Fruit fly (Drosophila melanogaster) whole organism, embryonic: Measurements from ENCODE around the gene Vps8.

ENCODE experiments used
- Asciz ChIP-seq: fragments of 200-800 bp; sonication (Bioruptor generic); optimal IDR thresholded peaks from 2 replicates; lab custom pipeline; 2017; ENCODE audit warnings: missing biosample characterization, mild to moderate bottlenecking, missing genetic modification characterization, missing genetic modification reagents
- CG10431 ChIP-seq: fragments of 200-800 bp; sonication (Bioruptor generic); optimal IDR thresholded peaks from 3 replicates; lab custom pipeline; 2018; ENCODE audit warnings: missing biosample characterization, mild to moderate bottlenecking, missing genetic modification characterization
- CG11247 ChIP-seq: fragments of 200-800 bp; sonication (Bioruptor generic); IDR thresholded peaks from 2 replicates; pipeline ENCODE4 v1.3.6; 2022; ENCODE audit warnings: missing biosample characterization, missing genetic modification characterization
- CG11560 ChIP-seq: fragments of 200-800 bp; sonication (Bioruptor generic); IDR thresholded peaks from 3 replicates; pipeline ENCODE4 v1.3.6; 2022; ENCODE audit warnings: missing biosample characterization, missing genetic modification characterization
- CG11723 ChIP-seq: fragments of 200-800 bp; sonication (Bioruptor generic); optimal IDR thresholded peaks from 2 replicates; lab custom pipeline; 2017; ENCODE audit warnings: missing biosample characterization, mild to moderate bottlenecking, missing genetic modification characterization
- CG12071 ChIP-seq: fragments of 200-800 bp; sonication (Bioruptor generic); optimal IDR thresholded peaks from 3 replicates; lab custom pipeline; 2018; ENCODE audit warnings: missing biosample characterization, mild to moderate bottlenecking, missing genetic modification characterization
- CG12299 ChIP-seq: fragments of 200-800 bp; sonication (Bioruptor generic); optimal IDR thresholded peaks from 2 replicates; lab custom pipeline; 2018; ENCODE audit warnings: missing biosample characterization, mild to moderate bottlenecking, missing genetic modification characterization
- CG13424 ChIP-seq: fragments of 200-800 bp; sonication (Bioruptor generic); optimal IDR thresholded peaks from 2 replicates; lab custom pipeline; 2019; ENCODE audit warnings: missing biosample characterization, mild to moderate bottlenecking, missing genetic modification characterization, moderate library complexity
- CG15514 ChIP-seq: fragments of 200-800 bp; sonication (Bioruptor generic); optimal IDR thresholded peaks from 3 replicates; lab custom pipeline; 2017; ENCODE audit warnings: missing biosample characterization, missing genetic modification characterization, mild to moderate bottlenecking, moderate library complexity, missing genetic modification reagents
- CG18599 ChIP-seq: fragments of 200-800 bp; sonication (Bioruptor generic); optimal IDR thresholded peaks from 3 replicates; lab custom pipeline; 2017; ENCODE audit warnings: missing biosample characterization, missing genetic modification characterization, mild to moderate bottlenecking, moderate library complexity, missing genetic modification reagents
- CG3281 ChIP-seq: fragments of 200-800 bp; sonication (Bioruptor generic); optimal IDR thresholded peaks from 3 replicates; lab custom pipeline; 2017; ENCODE audit warnings: missing biosample characterization, mild to moderate bottlenecking, missing genetic modification characterization
- CG33557 ChIP-seq: fragments of 200-800 bp; sonication (Bioruptor generic); optimal IDR thresholded peaks from 2 replicates; lab custom pipeline; 2019; ENCODE audit warnings: missing biosample characterization, mild to moderate bottlenecking, missing genetic modification characterization, moderate library complexity
- CG3407 ChIP-seq: fragments of 200-800 bp; sonication (Bioruptor generic); optimal IDR thresholded peaks from 2 replicates; lab custom pipeline; 2018; ENCODE audit warnings: missing biosample characterization, mild to moderate bottlenecking, missing genetic modification characterization
- CG4282 ChIP-seq: fragments of 200-800 bp; sonication (Bioruptor generic); optimal IDR thresholded peaks from 2 replicates; lab custom pipeline; 2016; ENCODE audit warnings: missing biosample characterization, missing genetic modification characterization
- CG4707 ChIP-seq: fragments of 200-800 bp; sonication (Bioruptor generic); optimal IDR thresholded peaks from 2 replicates; lab custom pipeline; 2018; ENCODE audit warnings: missing biosample characterization, mild to moderate bottlenecking, missing genetic modification characterization, moderate library complexity
- CG6654 ChIP-seq: fragments of 200-800 bp; sonication (Bioruptor generic); optimal IDR thresholded peaks from 2 replicates; lab custom pipeline; 2017; ENCODE audit warnings: missing biosample characterization, mild to moderate bottlenecking, missing genetic modification characterization
- CG6854 ChIP-seq: fragments of 200-800 bp; sonication (Bioruptor generic); optimal IDR thresholded peaks from 3 replicates; lab custom pipeline; 2017; ENCODE audit warnings: missing biosample characterization, mild to moderate bottlenecking, missing genetic modification characterization
- CG8281 ChIP-seq: fragments of 200-800 bp; sonication (Bioruptor generic); optimal IDR thresholded peaks from 2 replicates; lab custom pipeline; 2018; ENCODE audit warnings: missing biosample characterization, mild to moderate bottlenecking, missing genetic modification characterization, moderate library complexity
- CG8359 ChIP-seq: fragments of 200-800 bp; sonication (Bioruptor generic); optimal IDR thresholded peaks from 2 replicates; lab custom pipeline; 2017; ENCODE audit warnings: missing biosample characterization, mild to moderate bottlenecking, missing genetic modification characterization, borderline replicate concordance
- CG8944 ChIP-seq: fragments of 200-800 bp; sonication (Bioruptor generic); optimal IDR thresholded peaks from 3 replicates; lab custom pipeline; 2016; ENCODE audit warnings: missing biosample characterization, missing genetic modification characterization
- CG9609 ChIP-seq: fragments of 200-800 bp; sonication (Bioruptor generic); optimal IDR thresholded peaks from 3 replicates; lab custom pipeline; 2016; ENCODE audit warnings: missing biosample characterization, missing genetic modification characterization
- Ets97D ChIP-seq: fragments of 200-800 bp; sonication (Bioruptor generic); optimal IDR thresholded peaks from 3 replicates; lab custom pipeline; 2016; ENCODE audit warnings: missing biosample characterization, missing genetic modification characterization
- HHEX ChIP-seq: fragments of 200-800 bp; sonication (Bioruptor generic); optimal IDR thresholded peaks from 3 replicates; lab custom pipeline; 2017; ENCODE audit warnings: missing biosample characterization, mild to moderate bottlenecking, missing genetic modification characterization, missing genetic modification reagents
- HLH3B ChIP-seq: fragments of 200-800 bp; sonication (Bioruptor generic); IDR thresholded peaks from 2 replicates; pipeline ENCODE4 v1.3.6; 2022; ENCODE audit warnings: missing biosample characterization, missing genetic modification characterization
- Hmr ChIP-seq: fragments of 200-800 bp; sonication (Bioruptor generic); optimal IDR thresholded peaks from 3 replicates; lab custom pipeline; 2017; ENCODE audit warnings: mild to moderate bottlenecking, missing biosample characterization, missing genetic modification reagents, missing genetic modification characterization
- Hmx ChIP-seq: fragments of 200-800 bp; sonication (Bioruptor generic); optimal IDR thresholded peaks from 2 replicates; lab custom pipeline; 2016; ENCODE audit warnings: missing biosample characterization, missing genetic modification characterization
- Stat92E ChIP-seq, 3 experiments: fragments of >200 bp in 2 of 3; fragments of 200-800 bp in 1 of 3; sonication (Bioruptor generic) in 1 of 3; optimal IDR thresholded peaks; 2 replicates each; lab custom pipeline; 2017 to 2019; ENCODE audit warnings: missing biosample characterization in 3 of 3, missing genetic modification characterization in 3 of 3, mild to moderate bottlenecking in 1 of 3, moderate library complexity in 1 of 3
- ci ChIP-seq: fragments of 200-800 bp; sonication (Bioruptor generic); IDR thresholded peaks from 3 replicates; pipeline ENCODE4 v1.3.6; 2022; ENCODE audit warnings: missing biosample characterization, missing genetic modification characterization
- eve ChIP-seq, 2 experiments: fragments of >200 bp; optimal IDR thresholded peaks; 2 replicates each; lab custom pipeline; 2017; ENCODE audit warnings: missing biosample characterization in 2 of 2, missing genetic modification characterization in 2 of 2
- grn ChIP-seq: fragments of 200-800 bp; sonication (Bioruptor generic); optimal IDR thresholded peaks from 3 replicates; lab custom pipeline; 2017; ENCODE audit warnings: missing biosample characterization, missing genetic modification characterization
- gsb-n ChIP-seq: fragments of 200-800 bp; sonication (Bioruptor generic); optimal IDR thresholded peaks from 3 replicates; lab custom pipeline; 2018; ENCODE audit warnings: missing biosample characterization, mild to moderate bottlenecking, missing genetic modification characterization
- gt ChIP-seq: fragments of 200-800 bp; sonication (Bioruptor generic); IDR thresholded peaks from 2 replicates; pipeline ENCODE4 v1.3.6; 2022; ENCODE audit warnings: missing biosample characterization, missing genetic modification characterization
- inv ChIP-seq: fragments of 200-800 bp; sonication (Bioruptor generic); IDR thresholded peaks from 2 replicates; pipeline ENCODE4 v1.3.6; 2022; ENCODE audit warnings: missing biosample characterization, missing genetic modification characterization; ENCODE audit not compliant: partially characterized antibody
- ken ChIP-seq: fragments of 200-800 bp; sonication (Bioruptor generic); IDR thresholded peaks from 3 replicates; pipeline ENCODE4 v1.3.6; 2022; ENCODE audit warnings: missing biosample characterization, missing genetic modification characterization
- kni ChIP-seq: fragments of 200-800 bp; sonication (Bioruptor generic); optimal IDR thresholded peaks from 3 replicates; lab custom pipeline; 2017; ENCODE audit warnings: mild to moderate bottlenecking, missing biosample characterization, missing genetic modification reagents, missing genetic modification characterization
- lab ChIP-seq: fragments of 200-800 bp; sonication (Bioruptor generic); optimal IDR thresholded peaks from 3 replicates; lab custom pipeline; 2017; ENCODE audit warnings: missing biosample characterization, missing genetic modification characterization, mild to moderate bottlenecking, moderate library complexity, missing genetic modification reagents
- lbe ChIP-seq: fragments of 200-800 bp; sonication (Bioruptor generic); optimal IDR thresholded peaks from 2 replicates; lab custom pipeline; 2016; ENCODE audit warnings: missing biosample characterization, mild to moderate bottlenecking, missing genetic modification characterization
- maf-S ChIP-seq: fragments of 200-800 bp; sonication (Bioruptor generic); optimal IDR thresholded peaks from 2 replicates; lab custom pipeline; 2016; ENCODE audit warnings: missing biosample characterization, missing genetic modification characterization
- odd ChIP-seq: fragments of 200-800 bp; sonication (Bioruptor generic); optimal IDR thresholded peaks from 2 replicates; lab custom pipeline; 2017; ENCODE audit warnings: missing biosample characterization, mild to moderate bottlenecking, missing genetic modification characterization
- otp ChIP-seq: fragments of 200-800 bp; sonication (Bioruptor generic); IDR thresholded peaks from 3 replicates; pipeline ENCODE4, ENCODE4 v1.3.6; 2022; ENCODE audit warnings: missing biosample characterization, missing genetic modification characterization
- pfk ChIP-seq: fragments of 200-800 bp; sonication (Bioruptor generic); optimal IDR thresholded peaks from 2 replicates; lab custom pipeline; 2018; ENCODE audit warnings: missing biosample characterization, mild to moderate bottlenecking, missing genetic modification characterization, moderate library complexity
- run ChIP-seq: fragments of 200-800 bp; sonication (Bioruptor generic); optimal IDR thresholded peaks from 3 replicates; lab custom pipeline; 2018; ENCODE audit warnings: missing biosample characterization, mild to moderate bottlenecking, missing genetic modification characterization
- scrt ChIP-seq: fragments of 200-800 bp; sonication (Bioruptor generic); optimal IDR thresholded peaks from 2 replicates; lab custom pipeline; 2018; ENCODE audit warnings: missing biosample characterization, mild to moderate bottlenecking, missing genetic modification characterization, moderate library complexity
- sens ChIP-seq: fragments of 200-800 bp; sonication (Bioruptor generic); peaks from one replicate; lab custom pipeline; 2016; ENCODE audit warnings: missing biosample characterization, missing genetic modification characterization
- sna ChIP-seq: fragments of 200-800 bp; sonication (Bioruptor generic); IDR thresholded peaks from 2 replicates; pipeline ENCODE4 v1.3.6; 2022; ENCODE audit warnings: missing biosample characterization, missing genetic modification characterization; ENCODE audit not compliant: partially characterized antibody
- sqz ChIP-seq: fragments of 200-800 bp; sonication (Bioruptor generic); optimal IDR thresholded peaks from 3 replicates; lab custom pipeline; 2018; ENCODE audit warnings: missing biosample characterization, mild to moderate bottlenecking, missing genetic modification characterization
- sug ChIP-seq: fragments of 200-800 bp; optimal IDR thresholded peaks from 2 replicates; lab custom pipeline; 2019; ENCODE audit warnings: missing biosample characterization, mild to moderate bottlenecking, missing genetic modification characterization, moderate library complexity
- unc-4 ChIP-seq: fragments of 200-800 bp; sonication (Bioruptor generic); IDR thresholded peaks from 2 replicates; pipeline ENCODE4 v1.3.6; 2022; ENCODE audit warnings: missing biosample characterization, missing genetic modification characterization; ENCODE audit not compliant: partially characterized antibody
- wek ChIP-seq: fragments of 200-800 bp; sonication (Bioruptor generic); optimal IDR thresholded peaks from 3 replicates; lab custom pipeline; 2018; ENCODE audit warnings: missing biosample characterization, mild to moderate bottlenecking, missing genetic modification characterization, moderate library complexity
- zfh1 ChIP-seq: fragments of 200-800 bp; sonication (Bioruptor generic); IDR thresholded peaks from 3 replicates; pipeline ENCODE4 v1.3.6; 2022; ENCODE audit warnings: missing biosample characterization, missing genetic modification characterization

Gene Vps8

dm6 chr3L:6522785-6523184 lies 27.7 kb upstream of the Vps8 start (continued):
- TF ChIP-seq CG9609 (GFP tag; lab: Kevin White, UChicago), result no peak
- TF ChIP-seq CG8359 (GFP tag; lab: Kevin White, UChicago), result peak; percentile 5
- TF ChIP-seq maf-S, result no peak
- TF ChIP-seq CG10431 (GFP tag; lab: Kevin White, UChicago), result peak; percentile 37
- TF ChIP-seq pfk (GFP tag; lab: Kevin White, UChicago), result peak; percentile 14
- TF ChIP-seq otp (GFP tag; lab: Robert Waterston, UW), result no peak
- TF ChIP-seq HHEX (GFP tag; lab: Kevin White, UChicago), result peak; percentile 62
- TF ChIP-seq CG11723 (GFP tag; lab: Kevin White, UChicago), result peak; percentile 6
- no peak for TF ChIP-seq Ets97D (GFP tag; lab: Kevin White, UChicago)
- peak; percentile 95 for TF ChIP-seq sug
- TF ChIP-seq CG3407 (GFP tag; lab: Kevin White, UChicago), result peak; percentile 70
- TF ChIP-seq CG4707 (GFP tag; lab: Kevin White, UChicago), result peak; percentile 51
- TF ChIP-seq CG15514 (GFP tag; lab: Kevin White, UChicago), result peak; percentile 17
- TF ChIP-seq HLH3B (GFP tag; lab: Robert Waterston, UW), result 0 out of 2 replicates have a peak, but pooled peaks have one; percentile 8
- TF ChIP-seq scrt (GFP tag; lab: Kevin White, UChicago), result peak; percentile 31
- peak; percentile 75 for TF ChIP-seq odd
- no peak for TF ChIP-seq Hmx (GFP tag; lab: Kevin White, UChicago)
- no peak for TF ChIP-seq sna (GFP tag; lab: Robert Waterston, UW)
- no peak for TF ChIP-seq gt (GFP tag; lab: Robert Waterston, UW)
- TF ChIP-seq sens, result peak; percentile 10
- peak; percentile 52 for TF ChIP-seq kni
- no peak for TF ChIP-seq lbe
- no peak for TF ChIP-seq eve (GFP tag; optimal IDR thresholded peaks at IDR 0.05; lab: Kevin White, UChicago)
- no peak for TF ChIP-seq Stat92E (GFP tag; optimal IDR thresholded peaks at IDR 0.05; lab: Kevin White, UChicago)
- peak; percentile 3 for TF ChIP-seq CG6854 (GFP tag; lab: Kevin White, UChicago)
- peak; percentile 33 for TF ChIP-seq CG3281
- no peak for TF ChIP-seq inv (GFP tag; lab: Robert Waterston, UW)
- TF ChIP-seq ci (GFP tag; lab: Robert Waterston, UW), result peak; percentile 68
- no peak for TF ChIP-seq CG6654 (GFP tag; lab: Kevin White, UChicago)
- TF ChIP-seq CG33557 (GFP tag; lab: Kevin White, UChicago), result peak; percentile 64
- TF ChIP-seq gsb-n (tag; lab: Kevin White, UChicago), result peak; percentile 29
- peak; percentile 68 for TF ChIP-seq CG18599 (GFP tag; lab: Kevin White, UChicago)
- TF ChIP-seq zfh1 (GFP tag; lab: Robert Waterston, UW), result no peak
- no peak for TF ChIP-seq CG11247 (GFP tag; lab: Robert Waterston, UW)
- peak; percentile 89 for TF ChIP-seq grn (GFP tag; lab: Kevin White, UChicago)
- peak; percentile 48 for TF ChIP-seq wek (GFP tag; lab: Kevin White, UChicago)
- TF ChIP-seq lab (GFP tag; lab: Kevin White, UChicago), result peak; percentile 82
- TF ChIP-seq CG12299 (tag; lab: Kevin White, UChicago), result peak; percentile 29
- TF ChIP-seq Asciz (GFP tag; lab: Kevin White, UChicago), result peak; percentile 77
- TF ChIP-seq sqz, result peak; percentile 36
- TF ChIP-seq CG11560 (tag; lab: Robert Waterston, UW), result no peak
- no peak for TF ChIP-seq CG4282 (GFP tag; lab: Kevin White, UChicago)
- TF ChIP-seq CG8944 (GFP tag; lab: Kevin White, UChicago), result no peak
- peak; percentile 31 for TF ChIP-seq run (tag; lab: Kevin White, UChicago)
- peak; percentile 54 for TF ChIP-seq Hmr
- peak; percentile 28 for TF ChIP-seq CG12071 (GFP tag; lab: Kevin White, UChicago)
- TF ChIP-seq CG13424, result peak; percentile 40
- peak; percentile 5 for TF ChIP-seq CG8281
- TF ChIP-seq ken, result no peak
- TF ChIP-seq unc-4 (GFP tag; lab: Robert Waterston, UW), result no peak
